Fruit fly (Drosophila melanogaster) Kc167 (cell line): Measurements from ENCODE around the gene Cyp4g15.

Source experiments
- h ChIP-seq: fragments of >200 bp; optimal IDR thresholded peaks from 3 replicates; lab custom pipeline; 2018; ENCODE audit warnings: missing external identifiers
- psq ChIP-seq: fragments of >200 bp; optimal IDR thresholded peaks from 2 replicates; lab custom pipeline; 2017; ENCODE audit warnings: missing external identifiers
- ttk ChIP-seq: sonication (Bioruptor generic); optimal IDR thresholded peaks from 2 replicates; lab custom pipeline; 2017; ENCODE audit warnings: missing external identifiers

- TF ChIP-seq psq (lab: Kevin White, UChicago) (no peak), h (lab: Kevin White, UChicago) (no peak), ttk (lab: Kevin White, UChicago) (no peak)
Observed at dm6 chrX:11492205-11492604, 15.3 kb downstream of the Cyp4g15 start.
